Worm (Caenorhabditis elegans): ENCODE measurements around the gene ttr-18.

DNA sequence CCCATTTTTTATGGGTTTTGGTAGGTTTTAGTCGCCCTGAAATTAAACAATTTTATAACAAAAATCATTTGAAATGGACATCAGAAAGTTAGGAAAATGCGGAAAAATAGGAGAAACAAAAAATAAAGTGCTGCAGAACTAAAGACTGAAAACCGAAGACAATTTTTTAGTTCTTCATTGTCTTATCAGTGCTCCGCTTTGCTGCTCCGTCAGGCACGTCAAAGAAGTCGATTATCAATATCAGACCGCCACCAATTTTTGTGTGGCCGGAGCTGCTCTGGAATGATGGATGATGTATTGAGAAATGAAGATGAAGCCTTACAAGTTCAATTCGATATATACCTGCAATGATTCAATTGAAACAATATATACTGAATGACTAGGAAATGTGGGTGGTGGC lies 48.1 kb downstream of the ttr-18 start, which contains the start of gene vha-6:
- TF ChIP-seq nfya-1 (tag; optimal IDR thresholded peaks at IDR 0.05; ENCODE audit: borderline replicate concordance, insufficient read depth) (no peak), nhr-90 (tag; optimal IDR thresholded peaks at IDR 0.05) (no peak), zfh-2 (GFP tag; conservative IDR thresholded peaks at IDR 0.05) (no peak), ama-1 (optimal IDR thresholded peaks at IDR 0.05) (no peak), ama-1 (GFP tag; optimal IDR thresholded peaks at IDR 0.05) (no peak)

Data from whole organism, young adult.